Fruit fly (Drosophila melanogaster): ENCODE measurements around the gene Eaf6.

Eaf6 gene

dm6 chr3L:5603860-5604415 lies 4.2 kb downstream of the Eaf6 start, which contains the start of gene TM9SF3 (continued):
- TF ChIP-seq gro (GFP tag; optimal IDR thresholded peaks at IDR 0.05): no peak
- no peak for TF ChIP-seq TFAM (GFP tag; optimal IDR thresholded peaks at IDR 0.05)
- peak; percentile 4 for TF ChIP-seq Jarid2 (GFP tag; optimal IDR thresholded peaks at IDR 0.05)
- TF ChIP-seq CG14965 (GFP tag; optimal IDR thresholded peaks at IDR 0.05; ENCODE audit: borderline replicate concordance): no peak
- TF ChIP-seq H15 (GFP tag; IDR thresholded peaks at IDR 0.05): no peak
- 0 out of 4 replicates have a peak, but pooled peaks have one; percentile 9 for TF ChIP-seq Gug (GFP tag; IDR thresholded peaks at IDR 0.05)
- no peak for TF ChIP-seq CG3838 (GFP tag; optimal IDR thresholded peaks at IDR 0.05)
- no peak for TF ChIP-seq Hmx (GFP tag; optimal IDR thresholded peaks at IDR 0.05)
- TF ChIP-seq CG12391 (tag; optimal IDR thresholded peaks at IDR 0.05): peak; percentile 48
- no peak for TF ChIP-seq CG2678 (tag; optimal IDR thresholded peaks at IDR 0.05)
- TF ChIP-seq Gsc (GFP tag; IDR thresholded peaks at IDR 0.05): no peak
- no peak for TF ChIP-seq lmd (GFP tag; IDR thresholded peaks at IDR 0.05)
- TF ChIP-seq CkIIα-i1 (GFP tag; IDR thresholded peaks at IDR 0.05): 0 out of 2 replicates have a peak, but pooled peaks have one; percentile 21
- no peak for TF ChIP-seq Bteb2 (GFP tag; optimal IDR thresholded peaks at IDR 0.05)
- peak; percentile 100 for TF ChIP-seq CG3995 (GFP tag; optimal IDR thresholded peaks at IDR 0.05)
- no peak for TF ChIP-seq Trl (optimal IDR thresholded peaks at IDR 0.05)
- no peak for TF ChIP-seq Trl (GFP tag; optimal IDR thresholded peaks at IDR 0.05)
- TF ChIP-seq CG1603 (tag; optimal IDR thresholded peaks at IDR 0.05): no peak
- TF ChIP-seq pum (GFP tag; optimal IDR thresholded peaks at IDR 0.05): no peak
- TF ChIP-seq pita (GFP tag; optimal IDR thresholded peaks at IDR 0.05): no peak
- TF ChIP-seq amos (GFP tag; IDR thresholded peaks at IDR 0.05; ENCODE audit: partially characterized antibody): peak; percentile 82
- TF ChIP-seq unc-4 (GFP tag; IDR thresholded peaks at IDR 0.05; ENCODE audit: partially characterized antibody): peak; percentile 88
- no peak for TF ChIP-seq CG11560 (tag; IDR thresholded peaks at IDR 0.05)
- no peak for TF ChIP-seq Eip74EF (GFP tag; optimal IDR thresholded peaks at IDR 0.05)
- peak; percentile 92 for TF ChIP-seq Dll (GFP tag; IDR thresholded peaks at IDR 0.05; ENCODE audit: partially characterized antibody)
- TF ChIP-seq CG7786 (GFP tag; optimal IDR thresholded peaks at IDR 0.05): no peak
- no peak for TF ChIP-seq Nf-YB (GFP tag; optimal IDR thresholded peaks at IDR 0.05)
- no peak for TF ChIP-seq CG4424 (GFP tag; optimal IDR thresholded peaks at IDR 0.05)
- TF ChIP-seq klu (GFP tag; IDR thresholded peaks at IDR 0.05): no peak
- TF ChIP-seq HmgD (GFP tag; optimal IDR thresholded peaks at IDR 0.05): no peak
- peak; percentile 4 for TF ChIP-seq CG1233 (GFP tag; optimal IDR thresholded peaks at IDR 0.05)
- no peak for TF ChIP-seq CG18011 (GFP tag; optimal IDR thresholded peaks at IDR 0.05)
- 0 out of 2 replicates have a peak, but pooled peaks have one; percentile 31 for TF ChIP-seq NFAT (GFP tag; IDR thresholded peaks at IDR 0.05)
- no peak for TF ChIP-seq CG6254 (GFP tag; optimal IDR thresholded peaks at IDR 0.05)
- TF ChIP-seq CG32767 (GFP tag; IDR thresholded peaks at IDR 0.05): no peak
- no peak for TF ChIP-seq grn (GFP tag; optimal IDR thresholded peaks at IDR 0.05)
- TF ChIP-seq CG12299 (tag; optimal IDR thresholded peaks at IDR 0.05): no peak
- TF ChIP-seq phol (tag; optimal IDR thresholded peaks at IDR 0.05): peak; percentile 51
- no peak for TF ChIP-seq wor (GFP tag; IDR thresholded peaks at IDR 0.05)
- TF ChIP-seq mam (GFP tag; optimal IDR thresholded peaks at IDR 0.05): peak; percentile 46
- TF ChIP-seq az2 (GFP tag; optimal IDR thresholded peaks at IDR 0.05): no peak
- no peak for TF ChIP-seq CG13424 (tag; optimal IDR thresholded peaks at IDR 0.05)
- no peak for TF ChIP-seq CG12104 (GFP tag; optimal IDR thresholded peaks at IDR 0.05)
